Fruit fly (Drosophila melanogaster) whole organism, wandering third instar larva: ENCODE measurements around the gene CG31809.

Experiments used
- Dfd ChIP-seq: fragments of >200 bp; optimal IDR thresholded peaks from 2 replicates; lab custom pipeline; 2017; ENCODE audit warnings: missing biosample characterization, missing genetic modification characterization
- HLH106 ChIP-seq: fragments of 200-800 bp; optimal IDR thresholded peaks from 3 replicates; lab custom pipeline; 2019; ENCODE audit warnings: missing biosample characterization, mild to moderate bottlenecking, missing genetic modification characterization, moderate library complexity
- Myc ChIP-seq: fragments of >200 bp; optimal IDR thresholded peaks from 2 replicates; lab custom pipeline; 2017
- Rel ChIP-seq, 2 experiments: fragments of 200-800 bp; sonication (Bioruptor generic) in 1 of 2; optimal IDR thresholded peaks; 2 replicates in 1 of 2; 3 replicates in 1 of 2; lab custom pipeline; 2016 to 2019; ENCODE audit warnings: mild to moderate bottlenecking in 2 of 2, missing biosample characterization in 2 of 2, missing genetic modification characterization in 2 of 2, moderate library complexity in 1 of 2
- ey ChIP-seq: fragments of 200-800 bp; sonication (Bioruptor generic); optimal IDR thresholded peaks from 2 replicates; lab custom pipeline; 2016; ENCODE audit warnings: missing biosample characterization, missing genetic modification characterization
- foxo ChIP-seq, 2 experiments: fragments of 200-800 bp; sonication (Bioruptor generic); optimal IDR thresholded peaks; 2 replicates in 1 of 2; 3 replicates in 1 of 2; lab custom pipeline; 2016 to 2017; ENCODE audit warnings: missing biosample characterization in 2 of 2, missing genetic modification characterization in 2 of 2
- rgr ChIP-seq: fragments of 200-800 bp; sonication (Bioruptor generic); optimal IDR thresholded peaks from 3 replicates; lab custom pipeline; 2016; ENCODE audit warnings: missing biosample characterization, mild to moderate bottlenecking, missing genetic modification characterization

dm6 chr2L:16804376-16804934, 54.1 kb downstream of the CG31809 start, which contains the start of gene CG13272:
- TF ChIP-seq rgr (GFP tag; lab: Kevin White, UChicago) = no peak
- no peak for TF ChIP-seq foxo (GFP tag; optimal IDR thresholded peaks at IDR 0.05; lab: Kevin White, UChicago)
- TF ChIP-seq HLH106 (tag; lab: Kevin White, UChicago) = no peak
- no peak for TF ChIP-seq Dfd
- TF ChIP-seq Myc (lab: Kevin White, UChicago) = no peak
- TF ChIP-seq ey (GFP tag; lab: Kevin White, UChicago) = no peak
- TF ChIP-seq Rel (GFP tag; optimal IDR thresholded peaks at IDR 0.05; lab: Kevin White, UChicago) = no peak
- TF ChIP-seq Rel (tag; optimal IDR thresholded peaks at IDR 0.05; lab: Kevin White, UChicago) = no peak
